Fruit fly (Drosophila melanogaster): ENCODE results near the gene chinmo.
A peak's percentile ranks its signal among the peaks of the same experiment; 100 is the strongest.

chinmo gene

dm6 chr2L:1627824-1628501 lies 23.1 kb upstream of the chinmo start (continued):
- TF ChIP-seq CG12104 (GFP tag; optimal IDR thresholded peaks at IDR 0.05) (peak; percentile 17), CG13894 (tag; optimal IDR thresholded peaks at IDR 0.05) (peak; percentile 92), CG5953 (GFP tag; IDR thresholded peaks at IDR 0.05) (no peak), otp (GFP tag; IDR thresholded peaks at IDR 0.05) (no peak), CG13287 (GFP tag; IDR thresholded peaks at IDR 0.05; ENCODE audit: partially characterized antibody) (no peak; the same call in 1 of the 2 replicates), CG8089 (GFP tag; optimal IDR thresholded peaks at IDR 0.05) (peak; percentile 10), Sin3A (optimal IDR thresholded peaks at IDR 0.05) (no peak), Scr (GFP tag; IDR thresholded peaks at IDR 0.05; ENCODE audit: partially characterized antibody) (no peak), CG2120 (GFP tag; optimal IDR thresholded peaks at IDR 0.05) (peak; percentile 90), CG33213 (GFP tag; optimal IDR thresholded peaks at IDR 0.05) (no peak), CG17328 (GFP tag; IDR thresholded peaks at IDR 0.05) (0 out of 2 replicates have a peak, but pooled peaks have one; percentile 17), salm (tag; optimal IDR thresholded peaks at IDR 0.05) (no peak), CG3065 (GFP tag; optimal IDR thresholded peaks at IDR 0.05) (no peak), corto (GFP tag; optimal IDR thresholded peaks at IDR 0.05) (no peak), sna (GFP tag; IDR thresholded peaks at IDR 0.05; ENCODE audit: partially characterized antibody) (no peak), CG10147 (GFP tag; optimal IDR thresholded peaks at IDR 0.05) (peak; percentile 53), crol (GFP tag; IDR thresholded peaks at IDR 0.05) (no peak), CG3281 (GFP tag; optimal IDR thresholded peaks at IDR 0.05) (peak; percentile 67), CG10979 (tag; optimal IDR thresholded peaks at IDR 0.05) (no peak), Xbp1 (GFP tag; optimal IDR thresholded peaks at IDR 0.05) (peak; percentile 26), CrebB (tag; optimal IDR thresholded peaks at IDR 0.05) (no peak), wek (GFP tag; optimal IDR thresholded peaks at IDR 0.05) (no peak), gcm2 (GFP tag; optimal IDR thresholded peaks at IDR 0.05) (no peak), Ssrp (tag; optimal IDR thresholded peaks at IDR 0.05) (no peak), ftz-f1 (GFP tag; optimal IDR thresholded peaks at IDR 0.05) (peak; percentile 70), CG15514 (GFP tag; optimal IDR thresholded peaks at IDR 0.05) (peak; percentile 38), Fer2 (tag; optimal IDR thresholded peaks at IDR 0.05) (no peak), D19B (GFP tag; optimal IDR thresholded peaks at IDR 0.05) (peak; percentile 80), tap (tag; optimal IDR thresholded peaks at IDR 0.05) (no peak), dysf (GFP tag; IDR thresholded peaks at IDR 0.05) (peak; percentile 70), aop (GFP tag; IDR thresholded peaks at IDR 0.05) (no peak), CG5245 (GFP tag; optimal IDR thresholded peaks at IDR 0.05) (peak; percentile 2), CG10267 (tag; optimal IDR thresholded peaks at IDR 0.05) (no peak), CG10654 (GFP tag; optimal IDR thresholded peaks at IDR 0.05) (no peak), Dad (GFP tag; optimal IDR thresholded peaks at IDR 0.05) (no peak), Pdp1 (GFP tag; optimal IDR thresholded peaks at IDR 0.05) (peak; percentile 17 to 63), CG8359 (GFP tag; optimal IDR thresholded peaks at IDR 0.05; ENCODE audit: borderline replicate concordance) (no peak), Atf3 (GFP tag; optimal IDR thresholded peaks at IDR 0.05) (no peak), Bteb2 (GFP tag; optimal IDR thresholded peaks at IDR 0.05) (peak; percentile 85), HHEX (GFP tag; optimal IDR thresholded peaks at IDR 0.05) (peak; percentile 4), D19A (tag; optimal IDR thresholded peaks at IDR 0.05) (peak; percentile 17), CkIIα-i1 (GFP tag; IDR thresholded peaks at IDR 0.05) (no peak), CG16779 (GFP tag; IDR thresholded peaks at IDR 0.05) (no peak), yki (optimal IDR thresholded peaks at IDR 0.05) (no peak), en (GFP tag; optimal IDR thresholded peaks at IDR 0.05) (no peak), sc (optimal IDR thresholded peaks at IDR 0.05) (no peak), sc (GFP tag; optimal IDR thresholded peaks at IDR 0.05) (no peak), unpg (GFP tag; optimal IDR thresholded peaks at IDR 0.05) (peak; percentile 56), CG8924 (tag; optimal IDR thresholded peaks at IDR 0.05) (peak; percentile 48), twi (tag; optimal IDR thresholded peaks at IDR 0.05) (no peak), TFAM (GFP tag; optimal IDR thresholded peaks at IDR 0.05) (no peak)
